Worm (Caenorhabditis elegans): ENCODE measurements around the gene nhr-34.

DNA sequence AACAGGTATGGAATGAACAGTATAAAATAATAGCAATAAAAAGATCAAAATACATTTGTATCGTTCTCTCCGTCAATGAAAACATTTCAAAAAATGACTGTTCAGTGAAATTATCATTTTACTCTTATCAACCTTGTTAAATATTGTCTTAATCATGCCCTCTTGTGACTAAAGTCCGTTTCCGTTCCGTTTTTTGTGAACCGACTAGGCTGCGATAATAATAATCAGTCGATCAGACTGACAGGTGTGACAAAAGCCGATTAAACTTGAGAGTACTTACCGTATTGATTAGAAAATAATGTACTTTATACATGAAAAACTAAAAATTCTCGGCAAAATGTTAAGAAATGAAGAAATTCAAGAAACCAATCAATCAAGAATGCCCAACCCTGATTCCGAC lies 7.0 kb upstream of the nhr-34 start, which contains the start of gene ins-7:
- no peak for TF ChIP-seq aly-2 (tag; optimal IDR thresholded peaks at IDR 0.05)
- TF ChIP-seq daf-8 (GFP tag; IDR thresholded peaks at IDR 0.05): no peak
- TF ChIP-seq lsy-2 (tag; optimal IDR thresholded peaks at IDR 0.05): no peak
- no peak for TF ChIP-seq nhr-6 (tag; optimal IDR thresholded peaks at IDR 0.05)
- TF ChIP-seq hmg-1.1 (GFP tag; IDR thresholded peaks at IDR 0.05): no peak
- TF ChIP-seq ZK546.5 (tag; optimal IDR thresholded peaks at IDR 0.05): no peak
- TF ChIP-seq F37D6.2 (tag; optimal IDR thresholded peaks at IDR 0.05): no peak
- TF ChIP-seq nhr-25 (tag; optimal IDR thresholded peaks at IDR 0.05; ENCODE audit: borderline replicate concordance, insufficient read depth): no peak
- no peak for TF ChIP-seq ceh-32 (tag; optimal IDR thresholded peaks at IDR 0.05; ENCODE audit: poor library complexity)
- no peak for TF ChIP-seq R02D3.7 (tag; optimal IDR thresholded peaks at IDR 0.05)

All from whole organism, L4 larva.